Fruit fly (Drosophila melanogaster): Measurements from ENCODE around the gene CG15386.

Gene CG15386

DNA sequence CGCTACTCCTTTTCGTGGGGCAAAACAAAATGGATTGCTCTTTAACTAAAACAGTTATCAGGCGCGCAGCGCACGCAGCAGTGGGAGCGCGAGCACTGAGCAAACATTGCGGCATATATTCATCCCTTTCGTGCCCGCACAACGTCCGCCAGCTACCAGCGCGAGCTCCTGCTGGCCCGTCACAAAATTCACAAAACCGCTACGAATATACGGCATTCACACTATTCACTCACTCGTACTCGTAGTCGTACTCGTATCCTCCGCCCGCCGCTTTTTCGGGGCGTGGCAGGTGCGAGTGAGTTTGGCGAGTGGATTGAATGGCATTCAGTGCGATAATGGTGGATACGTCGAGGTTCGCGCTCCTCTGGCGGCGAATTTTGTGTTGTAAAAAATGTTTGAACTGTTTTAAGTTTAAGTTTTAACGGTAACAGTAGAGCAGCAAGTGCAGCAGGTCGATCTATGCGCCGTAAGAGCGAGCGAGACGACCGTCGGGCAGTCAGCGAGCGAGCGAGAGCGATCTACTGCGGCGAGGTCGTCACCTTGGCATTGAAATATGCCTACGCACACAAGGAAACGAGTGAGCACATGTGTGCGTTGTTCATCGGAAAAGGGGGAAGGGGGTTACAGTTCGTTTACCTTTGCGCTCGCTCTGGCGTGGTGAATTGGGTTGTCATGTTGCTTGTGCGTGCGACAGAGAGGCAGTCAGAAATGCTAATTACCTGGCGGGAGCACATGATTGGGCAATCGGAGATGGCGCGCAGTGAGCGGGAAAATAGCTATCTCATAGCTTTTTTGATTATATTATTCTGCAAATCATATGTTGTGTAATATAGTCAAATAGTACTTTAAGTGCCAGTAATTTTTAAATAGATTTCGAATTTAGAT, 20.2 kb downstream of the CG15386 start (continued):
- TF ChIP-seq Bteb2 (GFP tag; optimal IDR thresholded peaks at IDR 0.05), result no peak
- TF ChIP-seq CG9876 (GFP tag; optimal IDR thresholded peaks at IDR 0.05), result no peak
- peak in 1 of 2 experiments; percentile 61 for TF ChIP-seq tll (GFP tag; optimal IDR thresholded peaks at IDR 0.05)
- TF ChIP-seq wdn (GFP tag; IDR thresholded peaks at IDR 0.05), result no peak
- TF ChIP-seq ind (GFP tag; optimal IDR thresholded peaks at IDR 0.05), result peak; percentile 13
- no peak for TF ChIP-seq bab2 (GFP tag; optimal IDR thresholded peaks at IDR 0.05)
- TF ChIP-seq CG8478 (optimal IDR thresholded peaks at IDR 0.05), result peak; percentile 94
- TF ChIP-seq CG17568 (GFP tag; optimal IDR thresholded peaks at IDR 0.05), result no peak
- TF ChIP-seq CG2875 (GFP tag; optimal IDR thresholded peaks at IDR 0.05), result peak; percentile 55
- no peak for TF ChIP-seq CG14667 (GFP tag; IDR thresholded peaks at IDR 0.05)
- peak; percentile 32 for TF ChIP-seq p53 (GFP tag; optimal IDR thresholded peaks at IDR 0.05)
- no peak for TF ChIP-seq CG6654 (GFP tag; optimal IDR thresholded peaks at IDR 0.05)
- no peak for TF ChIP-seq CG17361 (GFP tag; IDR thresholded peaks at IDR 0.05)
- no peak for TF ChIP-seq Ets65A (GFP tag)
- peak; percentile 46 for TF ChIP-seq caup (GFP tag; optimal IDR thresholded peaks at IDR 0.05; ENCODE audit: severe bottlenecking)
- peak; percentile 61 for TF ChIP-seq slou (GFP tag; optimal IDR thresholded peaks at IDR 0.05)
- TF ChIP-seq Six4 (GFP tag; optimal IDR thresholded peaks at IDR 0.05), result peak; percentile 2
- peak; percentile 61 for TF ChIP-seq D19A (tag; optimal IDR thresholded peaks at IDR 0.05)
- TF ChIP-seq Lpt (GFP tag; optimal IDR thresholded peaks at IDR 0.05), result peak; percentile 32
- no peak for TF ChIP-seq sc (optimal IDR thresholded peaks at IDR 0.05)
- TF ChIP-seq sc (GFP tag; optimal IDR thresholded peaks at IDR 0.05), result peak; percentile 49
- TF ChIP-seq stwl (tag; optimal IDR thresholded peaks at IDR 0.05), result peak; percentile 18
- TF ChIP-seq crp (GFP tag; optimal IDR thresholded peaks at IDR 0.05), result peak in 1 of 2 experiments; percentile 54
- no peak for TF ChIP-seq CG8765 (GFP tag; IDR thresholded peaks at IDR 0.05)
- TF ChIP-seq Drgx (GFP tag; IDR thresholded peaks at IDR 0.05), result no peak
- no peak for TF ChIP-seq dati (GFP tag; IDR thresholded peaks at IDR 0.05)
- TF ChIP-seq lilli (GFP tag; optimal IDR thresholded peaks at IDR 0.05), result peak; percentile 59
- TF ChIP-seq CG6765 (GFP tag; optimal IDR thresholded peaks at IDR 0.05), result peak; percentile 62
- TF ChIP-seq corto (GFP tag; optimal IDR thresholded peaks at IDR 0.05), result peak; percentile 2
- peak; percentile 83 for TF ChIP-seq CG6854 (GFP tag; optimal IDR thresholded peaks at IDR 0.05)
- TF ChIP-seq grau (tag; optimal IDR thresholded peaks at IDR 0.05), result peak; percentile 68
- peak; percentile 96 for TF ChIP-seq CG10543 (GFP tag; optimal IDR thresholded peaks at IDR 0.05)
- TF ChIP-seq Tbp (GFP tag; optimal IDR thresholded peaks at IDR 0.05), result no peak
- TF ChIP-seq CG18011 (GFP tag; optimal IDR thresholded peaks at IDR 0.05), result no peak
- TF ChIP-seq CG9609 (GFP tag; optimal IDR thresholded peaks at IDR 0.05), result no peak
- no peak for TF ChIP-seq Aef1 (GFP tag; IDR thresholded peaks at IDR 0.05)
- peak; percentile 4 for TF ChIP-seq CG7928 (GFP tag; optimal IDR thresholded peaks at IDR 0.05)
- peak; percentile 97 for TF ChIP-seq sd (tag; optimal IDR thresholded peaks at IDR 0.05)
- TF ChIP-seq en (GFP tag; optimal IDR thresholded peaks at IDR 0.05), result no peak
- TF ChIP-seq CG2129 (GFP tag; IDR thresholded peaks at IDR 0.05; ENCODE audit: partially characterized antibody), result no peak
- peak; percentile 69 for TF ChIP-seq chn (GFP tag; optimal IDR thresholded peaks at IDR 0.05)
- TF ChIP-seq CG17385 (GFP tag; optimal IDR thresholded peaks at IDR 0.05), result peak; percentile 3
- peak; percentile 53 for TF ChIP-seq B-H2 (GFP tag; optimal IDR thresholded peaks at IDR 0.05)
- peak; percentile 9 for TF ChIP-seq fd3F (GFP tag; optimal IDR thresholded peaks at IDR 0.05)
- no peak for TF ChIP-seq emc (GFP tag; optimal IDR thresholded peaks at IDR 0.05)
- TF ChIP-seq scrt (GFP tag; optimal IDR thresholded peaks at IDR 0.05), result peak; percentile 57
- TF ChIP-seq usp (GFP tag; optimal IDR thresholded peaks at IDR 0.05), result peak; percentile 22
- TF ChIP-seq pum (GFP tag; optimal IDR thresholded peaks at IDR 0.05), result no peak
- no peak for TF ChIP-seq sisA (GFP tag; IDR thresholded peaks at IDR 0.05)
- TF ChIP-seq Kr (GFP tag; optimal IDR thresholded peaks at IDR 0.05), result peak; percentile 49

Data from whole organism, embryonic.